Worm (Caenorhabditis elegans): ENCODE data around the gene srx-60.
A peak's percentile ranks its signal among the peaks of the same experiment; 100 is the strongest.

srx-60 gene

DNA sequence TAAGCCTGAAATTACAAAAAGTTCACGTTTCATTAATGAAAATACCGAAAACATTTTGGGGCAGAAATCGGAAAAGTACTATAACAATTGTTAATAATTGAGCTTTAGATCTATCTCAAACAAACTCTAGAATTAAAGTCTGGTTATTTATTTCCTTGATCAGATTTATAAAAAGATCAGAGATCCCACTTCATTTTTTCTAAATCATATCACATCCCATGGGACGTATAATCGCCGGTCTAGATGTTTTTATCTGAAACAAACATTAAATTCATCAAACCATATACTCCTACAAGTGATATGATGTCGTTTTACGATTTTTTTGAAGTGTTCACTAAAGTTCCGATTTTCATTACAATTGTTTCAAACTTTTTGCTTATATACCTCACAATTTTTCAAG lies 11.0 kb downstream of the srx-60 start, which contains the start of gene str-41:
Gene str-41 (plus strand): TSS at position 301 of the 400 bp plus-strand sequence.
- TF ChIP-seq ceh-82 (tag; optimal IDR thresholded peaks at IDR 0.05) (no peak), lin-13 (GFP tag; optimal IDR thresholded peaks at IDR 0.05) (no peak), ztf-1 (GFP tag; conservative IDR thresholded peaks at IDR 0.05) (no peak)

ce11 chrV:7413107-7413774 lies 12.6 kb downstream of the srx-60 start, which contains the start of gene F18E3.11:
Gene F18E3.11, plus strand, starts transcription at chrV:7413482.
- TF ChIP-seq lin-39 (tag; optimal IDR thresholded peaks at IDR 0.05) = no peak
- no peak for TF ChIP-seq unc-62 (GFP tag; optimal IDR thresholded peaks at IDR 0.05)
- TF ChIP-seq elt-1 (tag; optimal IDR thresholded peaks at IDR 0.05) = no peak
- peak; percentile 84 for TF ChIP-seq sma-9 (GFP tag; optimal IDR thresholded peaks at IDR 0.05)
- no peak for TF ChIP-seq sma-9 (tag; optimal IDR thresholded peaks at IDR 0.05)
- no peak for TF ChIP-seq ztf-11 (tag; optimal IDR thresholded peaks at IDR 0.05)
- peak; percentile 49 for TF ChIP-seq sma-3 (GFP tag; optimal IDR thresholded peaks at IDR 0.05)
- TF ChIP-seq nhr-21 (tag; optimal IDR thresholded peaks at IDR 0.05) = peak; percentile 80
- TF ChIP-seq F13H6.1 (tag; optimal IDR thresholded peaks at IDR 0.05) = no peak
- peak; percentile 6 for TF ChIP-seq nhr-6 (tag; optimal IDR thresholded peaks at IDR 0.05)
- TF ChIP-seq dmd-4 (tag; optimal IDR thresholded peaks at IDR 0.05) = no peak
- no peak for TF ChIP-seq mab-5 (tag; optimal IDR thresholded peaks at IDR 0.05)
- peak; percentile 89 for TF ChIP-seq ama-1 (optimal IDR thresholded peaks at IDR 0.05)
- no peak for TF ChIP-seq ztf-1 (GFP tag; conservative IDR thresholded peaks at IDR 0.05)
- TF ChIP-seq gmeb-1 (tag; optimal IDR thresholded peaks at IDR 0.05) = no peak
- TF ChIP-seq unc-55 (GFP tag; optimal IDR thresholded peaks at IDR 0.05) = no peak
- TF ChIP-seq nhr-25 (tag; optimal IDR thresholded peaks at IDR 0.05) = peak; percentile 85
- TF ChIP-seq nhr-129 (tag; optimal IDR thresholded peaks at IDR 0.05) = peak; percentile 84
- TF ChIP-seq crh-2 (tag; optimal IDR thresholded peaks at IDR 0.05) = peak; percentile 9
- TF ChIP-seq blmp-1 (tag; optimal IDR thresholded peaks at IDR 0.05; ENCODE audit: insufficient read depth) = peak; percentile 78
- TF ChIP-seq mbf-1 (tag; optimal IDR thresholded peaks at IDR 0.05) = no peak

DNA sequence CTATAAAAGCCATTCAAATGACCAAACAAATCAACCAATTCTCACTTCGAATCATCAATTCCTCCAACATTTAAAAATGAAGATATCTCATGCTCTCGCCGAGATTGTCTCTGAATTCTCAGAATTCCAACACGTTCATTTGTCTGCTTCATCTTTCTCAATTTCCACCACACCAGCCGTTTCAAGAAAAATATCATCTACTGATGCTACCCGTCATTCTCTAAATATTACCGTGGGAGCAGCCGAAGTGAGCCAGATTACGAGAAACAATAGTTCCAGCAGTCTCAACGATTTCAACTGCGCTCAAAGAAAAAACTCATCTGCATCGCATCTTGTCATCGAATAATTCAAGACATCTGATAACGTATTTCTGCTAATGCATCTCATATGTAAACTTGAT lies 14.2 kb downstream of the srx-60 start, which contains the start of gene F18E3.12:
Gene F18E3.12 (plus strand): TSS at position 77 of the 400 bp plus-strand sequence.
- TF ChIP-seq snpc-4 (tag; optimal IDR thresholded peaks at IDR 0.05) (no peak), ama-1 (optimal IDR thresholded peaks at IDR 0.05) (peak; percentile 77)

DNA sequence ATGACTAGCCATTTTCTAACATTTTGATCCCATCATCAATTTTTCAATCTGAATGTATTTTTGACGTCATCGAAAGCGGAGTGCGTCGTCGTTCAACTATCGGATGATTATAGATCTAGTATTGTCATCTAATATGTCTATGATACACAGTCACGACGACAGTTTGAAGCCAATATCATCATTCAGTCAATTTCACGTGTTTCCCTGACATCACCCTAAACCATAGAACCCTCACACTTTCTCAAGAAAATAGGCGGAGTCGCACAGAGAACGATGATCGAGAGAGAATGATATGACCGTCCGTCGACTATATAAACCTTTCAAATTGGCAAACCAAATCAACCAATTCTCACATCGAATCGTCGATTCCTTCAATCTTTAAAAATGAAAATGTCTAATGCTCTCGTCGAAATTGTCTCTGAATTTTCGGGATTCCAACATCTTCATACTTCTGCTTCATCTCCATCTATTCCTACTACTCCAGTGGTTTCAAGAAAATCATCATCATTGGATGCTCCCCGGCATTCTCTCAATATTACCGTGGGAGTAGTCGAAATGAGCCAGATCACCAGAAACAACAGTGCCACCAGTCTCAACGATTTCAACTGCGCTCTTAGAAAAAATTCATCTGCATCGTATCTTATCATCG lies 15.2 kb downstream of the srx-60 start, which contains the start of gene F18E3.13:
Gene F18E3.13 (plus strand): TSS at position 385 of the 649 bp plus-strand sequence.
- TF ChIP-seq nhr-21 (tag; optimal IDR thresholded peaks at IDR 0.05) (peak; percentile 97), nhr-23 (tag; optimal IDR thresholded peaks at IDR 0.05) (no peak), F13H6.1 (tag; optimal IDR thresholded peaks at IDR 0.05) (peak; percentile 35), sma-9 (GFP tag; optimal IDR thresholded peaks at IDR 0.05) (peak; percentile 95), sma-9 (tag; optimal IDR thresholded peaks at IDR 0.05) (no peak), ama-1 (optimal IDR thresholded peaks at IDR 0.05) (peak; percentile 86), sma-3 (GFP tag; optimal IDR thresholded peaks at IDR 0.05) (peak; percentile 94), Y55F3AM.14 (GFP tag; optimal IDR thresholded peaks at IDR 0.05) (peak; percentile 46), nhr-25 (tag; optimal IDR thresholded peaks at IDR 0.05) (peak; percentile 93), unc-62 (GFP tag; optimal IDR thresholded peaks at IDR 0.05) (no peak), nhr-129 (tag; optimal IDR thresholded peaks at IDR 0.05) (peak; percentile 69), lin-11 (tag; optimal IDR thresholded peaks at IDR 0.05) (no peak), nhr-11 (tag; optimal IDR thresholded peaks at IDR 0.05) (no peak), nhr-6 (tag; optimal IDR thresholded peaks at IDR 0.05) (peak; percentile 63), sem-4 (tag; optimal IDR thresholded peaks at IDR 0.05) (peak; percentile 48), nhr-12 (tag; optimal IDR thresholded peaks at IDR 0.05) (no peak), mdl-1 (tag; optimal IDR thresholded peaks at IDR 0.05) (peak; percentile 7 to 63), ztf-1 (GFP tag; conservative IDR thresholded peaks at IDR 0.05) (no peak), blmp-1 (tag; optimal IDR thresholded peaks at IDR 0.05; ENCODE audit: insufficient read depth) (peak; percentile 94), lsy-2 (tag; optimal IDR thresholded peaks at IDR 0.05) (peak in 1 of 2 experiments; percentile 25), snpc-4 (tag; optimal IDR thresholded peaks at IDR 0.05) (no peak), fos-1 (tag; optimal IDR thresholded peaks at IDR 0.05) (peak; percentile 21), lin-39 (tag; optimal IDR thresholded peaks at IDR 0.05) (no peak), egl-27 (tag; optimal IDR thresholded peaks at IDR 0.05) (peak; percentile 65)
